Fruit fly (Drosophila melanogaster): ENCODE results near the gene CG13361.

Gene CG13361

dm6 chrX:713249-713898 is 40.1 kb downstream of the CG13361 start:
- TF ChIP-seq fd96Ca (GFP tag; IDR thresholded peaks at IDR 0.05) = peak; percentile 31; the same call in 1 of the 3 replicates
- no peak for TF ChIP-seq CG9948 (tag; optimal IDR thresholded peaks at IDR 0.05)
- 0 out of 2 replicates have a peak, but pooled peaks have one; percentile 25 for TF ChIP-seq Ets98B (GFP tag; IDR thresholded peaks at IDR 0.05)
- TF ChIP-seq CG4496 (GFP tag; IDR thresholded peaks at IDR 0.05) = no peak
- no peak for TF ChIP-seq Pif1A (GFP tag; optimal IDR thresholded peaks at IDR 0.05)
- peak; percentile 10 for TF ChIP-seq CG8301 (tag; optimal IDR thresholded peaks at IDR 0.05)
- TF ChIP-seq CG14655 (GFP tag; optimal IDR thresholded peaks at IDR 0.05) = peak; percentile 37
- TF ChIP-seq CG8159 (tag; optimal IDR thresholded peaks at IDR 0.05) = peak; percentile 8

- TF ChIP-seq CG13204 (GFP tag; optimal IDR thresholded peaks at IDR 0.05) (peak; percentile 52), CG8159 (tag; optimal IDR thresholded peaks at IDR 0.05) (peak; percentile 91), Pif1B (GFP tag; optimal IDR thresholded peaks at IDR 0.05) (peak; percentile 92), D1 (tag; optimal IDR thresholded peaks at IDR 0.05) (peak; percentile 68), EcR (GFP tag; optimal IDR thresholded peaks at IDR 0.05) (peak; percentile 31), fd96Ca (GFP tag; IDR thresholded peaks at IDR 0.05) (peak; percentile 93), rn (GFP tag; IDR thresholded peaks at IDR 0.05) (peak; percentile 44; the same call in 1 of the 2 replicates), CG10348 (GFP tag; IDR thresholded peaks at IDR 0.05) (no peak), CG4496 (GFP tag; IDR thresholded peaks at IDR 0.05) (peak; percentile 88), Snoo (tag; optimal IDR thresholded peaks at IDR 0.05) (peak; percentile 82), CG14655 (GFP tag; optimal IDR thresholded peaks at IDR 0.05) (peak; percentile 91), CG32121 (GFP tag; IDR thresholded peaks at IDR 0.05) (peak; percentile 72), CG9948 (tag; optimal IDR thresholded peaks at IDR 0.05) (peak; percentile 85), CG15710 (tag; optimal IDR thresholded peaks at IDR 0.05) (peak; percentile 88), gl (tag; optimal IDR thresholded peaks at IDR 0.05) (peak; percentile 80), CG8301 (tag; optimal IDR thresholded peaks at IDR 0.05) (peak; percentile 88), CG17806 (tag; optimal IDR thresholded peaks at IDR 0.05) (peak; percentile 88), CG34367 (tag; optimal IDR thresholded peaks at IDR 0.05) (peak; percentile 91), Ets98B (GFP tag; IDR thresholded peaks at IDR 0.05) (peak; percentile 85), CG12605 (GFP tag; IDR thresholded peaks at IDR 0.05) (peak; percentile 76), Pif1A (GFP tag; optimal IDR thresholded peaks at IDR 0.05) (peak; percentile 89)
These were observed 41.6 kb downstream of the CG13361 start for dm6 chrX:711852-712251.

- TF ChIP-seq CG13204 (GFP tag; optimal IDR thresholded peaks at IDR 0.05) = no peak
- no peak for TF ChIP-seq rn (GFP tag; IDR thresholded peaks at IDR 0.05)
- no peak for TF ChIP-seq Ets98B (GFP tag; IDR thresholded peaks at IDR 0.05)
- TF ChIP-seq EcR (GFP tag; optimal IDR thresholded peaks at IDR 0.05) = no peak
- TF ChIP-seq CG12605 (GFP tag; IDR thresholded peaks at IDR 0.05) = no peak
- no peak for TF ChIP-seq CG8301 (tag; optimal IDR thresholded peaks at IDR 0.05)
- no peak for TF ChIP-seq fd96Ca (GFP tag; IDR thresholded peaks at IDR 0.05)
- no peak for TF ChIP-seq CG8159 (tag; optimal IDR thresholded peaks at IDR 0.05)
- TF ChIP-seq CG4496 (GFP tag; IDR thresholded peaks at IDR 0.05) = no peak
- TF ChIP-seq CG14655 (GFP tag; optimal IDR thresholded peaks at IDR 0.05) = no peak
- TF ChIP-seq Pif1B (GFP tag; optimal IDR thresholded peaks at IDR 0.05) = no peak
- no peak for TF ChIP-seq CG32121 (GFP tag; IDR thresholded peaks at IDR 0.05)
- TF ChIP-seq gl (tag; optimal IDR thresholded peaks at IDR 0.05) = no peak
These were observed 42.5 kb downstream of the CG13361 start for dm6 chrX:710914-711313.

- TF ChIP-seq fd96Ca (GFP tag; IDR thresholded peaks at IDR 0.05) (no peak), gl (tag; optimal IDR thresholded peaks at IDR 0.05) (no peak), D1 (tag; optimal IDR thresholded peaks at IDR 0.05) (no peak), CG4496 (GFP tag; IDR thresholded peaks at IDR 0.05) (no peak), CG8159 (tag; optimal IDR thresholded peaks at IDR 0.05) (no peak), CG34367 (tag; optimal IDR thresholded peaks at IDR 0.05) (no peak), CG32121 (GFP tag; IDR thresholded peaks at IDR 0.05) (no peak), rn (GFP tag; IDR thresholded peaks at IDR 0.05) (no peak), CG17806 (tag; optimal IDR thresholded peaks at IDR 0.05) (no peak), EcR (GFP tag; optimal IDR thresholded peaks at IDR 0.05) (no peak), CG13204 (GFP tag; optimal IDR thresholded peaks at IDR 0.05) (no peak), Pif1A (GFP tag; optimal IDR thresholded peaks at IDR 0.05) (no peak), Snoo (tag; optimal IDR thresholded peaks at IDR 0.05) (no peak), CG8301 (tag; optimal IDR thresholded peaks at IDR 0.05) (no peak), Pif1B (GFP tag; optimal IDR thresholded peaks at IDR 0.05) (no peak), CG9948 (tag; optimal IDR thresholded peaks at IDR 0.05) (no peak), CG10348 (GFP tag; IDR thresholded peaks at IDR 0.05) (no peak)
These were observed 44.0 kb downstream of the CG13361 start for dm6 chrX:709495-709894.

- no peak for TF ChIP-seq D1 (tag; optimal IDR thresholded peaks at IDR 0.05)
- TF ChIP-seq CG32121 (GFP tag; IDR thresholded peaks at IDR 0.05) = no peak
- TF ChIP-seq CG12605 (GFP tag; IDR thresholded peaks at IDR 0.05) = no peak
- TF ChIP-seq Ets98B (GFP tag; IDR thresholded peaks at IDR 0.05) = no peak
- TF ChIP-seq CG4496 (GFP tag; IDR thresholded peaks at IDR 0.05) = no peak
- no peak for TF ChIP-seq CG15710 (tag; optimal IDR thresholded peaks at IDR 0.05)
- TF ChIP-seq Pif1B (GFP tag; optimal IDR thresholded peaks at IDR 0.05) = no peak
- no peak for TF ChIP-seq CG8159 (tag; optimal IDR thresholded peaks at IDR 0.05)
- no peak for TF ChIP-seq EcR (GFP tag; optimal IDR thresholded peaks at IDR 0.05)
- TF ChIP-seq CG8301 (tag; optimal IDR thresholded peaks at IDR 0.05) = no peak
- no peak for TF ChIP-seq gl (tag; optimal IDR thresholded peaks at IDR 0.05)
- TF ChIP-seq fd96Ca (GFP tag; IDR thresholded peaks at IDR 0.05) = no peak
- no peak for TF ChIP-seq CG9948 (tag; optimal IDR thresholded peaks at IDR 0.05)
- no peak for TF ChIP-seq Pif1A (GFP tag; optimal IDR thresholded peaks at IDR 0.05)
- no peak for TF ChIP-seq CG13204 (GFP tag; optimal IDR thresholded peaks at IDR 0.05)
- TF ChIP-seq CG10348 (GFP tag; IDR thresholded peaks at IDR 0.05) = no peak
- TF ChIP-seq rn (GFP tag; IDR thresholded peaks at IDR 0.05) = no peak
- no peak for TF ChIP-seq Snoo (tag; optimal IDR thresholded peaks at IDR 0.05)
- no peak for TF ChIP-seq CG34367 (tag; optimal IDR thresholded peaks at IDR 0.05)
These were observed 51.0 kb downstream of the CG13361 start for dm6 chrX:702484-702883.

All from whole organism, pupa.